Worm (Caenorhabditis elegans) whole organism, L4/young adult: Measurements from ENCODE around the gene F40G12.11.

ENCODE experiments used
- W03F9.2 ChIP-seq: fragments of 150-350 bp; optimal IDR thresholded peaks from 2 replicates; lab custom pipeline; 2014; ENCODE audit warnings: missing biosample characterization, missing genetic modification characterization
- dao-5 ChIP-seq: sonication (generic microtip); optimal IDR thresholded peaks from 2 replicates; lab custom pipeline; 2016; ENCODE audit warnings: missing genotype, missing genetic modification characterization, moderate library complexity, missing compliant biosample characterization

DNA sequence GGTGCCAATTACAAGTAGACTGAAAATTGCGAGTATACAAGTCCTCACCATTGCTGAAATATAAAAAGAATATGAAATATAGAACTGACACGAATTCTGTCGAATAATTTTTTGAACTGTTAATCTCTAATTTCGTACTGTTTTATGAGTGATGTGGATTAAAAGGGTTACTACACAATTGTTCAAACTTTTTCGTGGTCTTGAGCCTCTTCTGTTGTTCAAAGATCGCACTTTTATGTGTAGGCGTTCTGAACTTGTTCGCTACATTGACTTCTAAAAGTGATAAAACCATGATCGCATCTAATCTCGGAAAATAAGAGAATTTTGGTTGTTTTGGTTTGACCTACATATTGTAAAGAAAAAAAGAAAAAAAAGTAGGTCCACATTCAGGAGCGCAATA lies 37.9 kb upstream of the F40G12.11 start, which contains the start of gene K02E11.4:
- no peak for TF ChIP-seq W03F9.2
- TF ChIP-seq dao-5 (tag; lab: Kevin White, UChicago) = no peak
